Worm (Caenorhabditis elegans): Measurements from ENCODE around the gene K08B5.2.

DNA sequence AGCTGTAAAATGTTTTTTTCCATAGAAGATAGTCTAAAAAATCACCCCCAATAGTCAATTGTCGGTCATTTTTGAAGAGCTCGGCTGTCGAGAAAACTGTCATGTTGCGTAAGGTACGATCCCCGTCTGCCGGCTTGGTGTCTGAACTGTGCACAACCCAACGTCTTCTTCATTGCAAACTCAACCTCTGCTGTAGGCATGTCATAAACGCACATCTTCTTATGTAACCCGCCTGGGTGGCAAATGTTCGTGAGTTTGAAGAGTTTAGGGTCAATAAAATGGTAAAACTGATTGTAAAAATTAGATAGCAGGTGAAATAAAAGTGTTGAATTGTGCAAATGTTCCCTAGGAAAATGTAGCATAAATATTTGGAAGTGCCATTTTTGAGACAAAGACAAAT lies 29.4 kb downstream of the K08B5.2 start:
- TF ChIP-seq D2030.7 (GFP tag; IDR thresholded peaks at IDR 0.05), result no peak
- TF ChIP-seq athp-1 (tag; optimal IDR thresholded peaks at IDR 0.05), result no peak
- no peak for TF ChIP-seq lin-35 (GFP tag; optimal IDR thresholded peaks at IDR 0.05)
- TF ChIP-seq pha-4 (tag; optimal IDR thresholded peaks at IDR 0.05), result no peak
- no peak for TF ChIP-seq nfyb-1 (GFP tag; IDR thresholded peaks at IDR 0.05)
- no peak for TF ChIP-seq lin-26 (GFP tag; IDR thresholded peaks at IDR 0.05)
- TF ChIP-seq ama-1 (optimal IDR thresholded peaks at IDR 0.05), result no peak
- TF ChIP-seq ama-1 (GFP tag; optimal IDR thresholded peaks at IDR 0.05), result no peak
- TF ChIP-seq ztf-26 (tag; optimal IDR thresholded peaks at IDR 0.05), result no peak
- no peak for TF ChIP-seq F10E7.11 (tag; optimal IDR thresholded peaks at IDR 0.05)
- TF ChIP-seq ets-4 (GFP tag; optimal IDR thresholded peaks at IDR 0.05), result no peak
- no peak for TF ChIP-seq unc-62 (GFP tag; optimal IDR thresholded peaks at IDR 0.05)

Measured in whole organism, young adult.